Worm (Caenorhabditis elegans) whole organism, young adult: Measurements from ENCODE around the gene rpn-1.

ENCODE experiments used
- B0019.2 ChIP-seq: fragments of 200-800 bp; sonication (Bioruptor generic); conservative IDR thresholded peaks from 2 replicates; pipeline ENCODE4 v1.3.6; 2022; ENCODE audit warnings: missing genetic modification reagents, missing genetic modification characterization, missing compliant biosample characterization
- C17E4.6 ChIP-seq: fragments of 200-800 bp; sonication (Bioruptor generic); IDR thresholded peaks from 2 replicates; pipeline ENCODE4 v1.3.6; 2022; ENCODE audit warnings: missing genetic modification reagents, missing genetic modification characterization, missing compliant biosample characterization
- D2030.7 ChIP-seq: fragments of 200-800 bp; sonication (Bioruptor generic); IDR thresholded peaks from 2 replicates; pipeline ENCODE4 v1.3.6; 2022; ENCODE audit warnings: missing genetic modification reagents, missing genetic modification characterization, missing compliant biosample characterization
- F22D6.2 ChIP-seq: sonication (generic microtip); optimal IDR thresholded peaks from 2 replicates; lab custom pipeline; 2016; ENCODE audit warnings: mild to moderate bottlenecking, missing genetic modification characterization, missing compliant biosample characterization
- F33H1.4 ChIP-seq: fragments of 200-800 bp; sonication (Bioruptor generic); IDR thresholded peaks from 2 replicates; pipeline ENCODE4 v1.3.6; 2022; ENCODE audit warnings: missing genetic modification reagents, missing genetic modification characterization, missing compliant biosample characterization
- F37B4.10 ChIP-seq: fragments of 200-800 bp; sonication (Bioruptor generic); IDR thresholded peaks from 2 replicates; pipeline ENCODE4 v1.3.6; 2022; ENCODE audit warnings: missing genetic modification characterization, missing compliant biosample characterization
- F39B2.1 ChIP-seq: fragments of 200-800 bp; sonication (Bioruptor generic); IDR thresholded peaks from 2 replicates; pipeline ENCODE4 v1.3.6; 2022; ENCODE audit warnings: missing genetic modification reagents, missing genetic modification characterization, missing compliant biosample characterization
- F49E8.2 ChIP-seq: sonication (generic microtip); optimal IDR thresholded peaks from 3 replicates; lab custom pipeline; 2017; ENCODE audit warnings: missing genetic modification characterization, mild to moderate bottlenecking, missing compliant biosample characterization, antibody characterized with exemption, moderate library complexity; ENCODE audit not compliant: insufficient read depth
- K12H6.12 ChIP-seq: fragments of 200-800 bp; sonication (Bioruptor generic); optimal IDR thresholded peaks from 2 replicates; lab custom pipeline; 2018; ENCODE audit warnings: mild to moderate bottlenecking, missing genetic modification characterization, missing compliant biosample characterization
- Y53F4B.3 ChIP-seq: fragments of 200-800 bp; sonication (Bioruptor generic); IDR thresholded peaks from 2 replicates; pipeline ENCODE4 v1.3.6; 2022; ENCODE audit warnings: missing genetic modification reagents, missing genetic modification characterization, missing compliant biosample characterization
- Y53G8AR.9 ChIP-seq: fragments of 200-800 bp; sonication (Bioruptor generic); conservative IDR thresholded peaks from 2 replicates; pipeline ENCODE4 v1.3.6; 2022; ENCODE audit warnings: missing genetic modification reagents, missing genetic modification characterization, missing compliant biosample characterization
- Y56A3A.18 ChIP-seq: fragments of 200-800 bp; sonication (Bioruptor generic); IDR thresholded peaks from 2 replicates; pipeline ENCODE4 v1.3.6; 2022; ENCODE audit warnings: missing genetic modification reagents, missing genetic modification characterization, missing compliant biosample characterization
- Y67H2A.10 ChIP-seq: fragments of 200-800 bp; sonication (Bioruptor generic); conservative IDR thresholded peaks from 2 replicates; pipeline ENCODE4 v1.3.6; 2022; ENCODE audit warnings: missing genetic modification reagents, missing genetic modification characterization, missing compliant biosample characterization
- Y79H2A.3 ChIP-seq: fragments of 200-800 bp; sonication (Bioruptor generic); conservative IDR thresholded peaks from 2 replicates; pipeline ENCODE4 v1.3.6; 2022; ENCODE audit warnings: missing genetic modification reagents, missing genetic modification characterization, missing compliant biosample characterization
- Y95B8A.8 ChIP-seq: fragments of 200-800 bp; sonication (Bioruptor generic); IDR thresholded peaks from 2 replicates; pipeline ENCODE4 v1.3.6; 2022; ENCODE audit warnings: missing genetic modification reagents, missing genetic modification characterization, missing compliant biosample characterization
- akir-1 ChIP-seq: fragments of 200-800 bp; sonication (Bioruptor generic); optimal IDR thresholded peaks from 2 replicates; lab custom pipeline; 2018; ENCODE audit warnings: mild to moderate bottlenecking, missing genetic modification characterization, moderate library complexity, missing compliant biosample characterization
- ama-1 ChIP-seq, 3 experiments: fragments of 150-350 bp in 1 of 3; sonication (generic microtip) in 2 of 3; optimal IDR thresholded peaks; 2 replicates each; lab custom pipeline; 2014 to 2018; ENCODE audit warnings: missing biosample characterization in 2 of 3, missing genetic modification characterization in 2 of 3, missing genetic modification reagents in 2 of 3
- athp-1 ChIP-seq: sonication (generic microtip); optimal IDR thresholded peaks from 2 replicates; lab custom pipeline; 2017; ENCODE audit warnings: mild to moderate bottlenecking, missing genetic modification characterization, missing compliant biosample characterization
- attf-6 ChIP-seq: fragments of 200-800 bp; sonication (Bioruptor generic); IDR thresholded peaks from 2 replicates; pipeline ENCODE4 v1.3.6; 2022; ENCODE audit warnings: missing genetic modification reagents, missing genetic modification characterization, missing compliant biosample characterization
- cebp-1 ChIP-seq, 2 experiments: fragments of 200-800 bp in 1 of 2; sonication (Bioruptor generic) in 1 of 2; sonication (generic microtip) in 1 of 2; IDR thresholded peaks in 1 of 2; optimal IDR thresholded peaks in 1 of 2; 2 replicates each; pipeline versions ENCODE4 v1.3.6 to Lab custom; 2017 to 2022; ENCODE audit warnings: missing compliant biosample characterization in 2 of 2, missing genetic modification characterization in 2 of 2, mild to moderate bottlenecking in 1 of 2, missing genetic modification reagents in 1 of 2, moderate library complexity in 1 of 2
- ceh-40 ChIP-seq: fragments of 200-800 bp; sonication (Bioruptor generic); IDR thresholded peaks from 2 replicates; pipeline ENCODE4 v1.3.6; 2022; ENCODE audit warnings: missing genetic modification characterization, missing compliant biosample characterization
- ceh-58 ChIP-seq: fragments of 200-800 bp; sonication (Bioruptor generic); IDR thresholded peaks from 2 replicates; pipeline ENCODE4 v1.3.6; 2022; ENCODE audit warnings: missing genetic modification characterization, missing compliant biosample characterization
- chd-7 ChIP-seq: sonication (generic microtip); optimal IDR thresholded peaks from 2 replicates; lab custom pipeline; 2016; ENCODE audit warnings: mild to moderate bottlenecking, missing genetic modification characterization, moderate library complexity, missing compliant biosample characterization
- efl-1 ChIP-seq: fragments of 150-350 bp; optimal IDR thresholded peaks from 2 replicates; lab custom pipeline; 2014; ENCODE audit warnings: missing biosample characterization, missing genetic modification reagents, missing genetic modification characterization
- egl-44 ChIP-seq: fragments of 200-800 bp; sonication (Bioruptor generic); IDR thresholded peaks from 2 replicates; pipeline ENCODE4 v1.3.6; 2022; ENCODE audit warnings: missing genetic modification reagents, missing genetic modification characterization, missing compliant biosample characterization
- ekl-4 ChIP-seq: fragments of 200-800 bp; sonication (Bioruptor generic); IDR thresholded peaks from 2 replicates; pipeline ENCODE4 v1.3.6; 2022; ENCODE audit warnings: missing genetic modification reagents, missing genetic modification characterization, missing compliant biosample characterization
- gei-17 ChIP-seq: fragments of 200-800 bp; sonication (Bioruptor generic); optimal IDR thresholded peaks from 2 replicates; lab custom pipeline; 2018; ENCODE audit warnings: mild to moderate bottlenecking, missing genetic modification characterization, missing compliant biosample characterization
- hsf-1 ChIP-seq: fragments of 200-800 bp; sonication (Bioruptor generic); IDR thresholded peaks from 2 replicates; pipeline ENCODE4 v1.3.6; 2022; ENCODE audit warnings: missing genetic modification reagents, missing genetic modification characterization, missing compliant biosample characterization
- lin-26 ChIP-seq: fragments of 200-800 bp; sonication (Bioruptor generic); IDR thresholded peaks from 2 replicates; pipeline ENCODE4 v1.3.6; 2022; ENCODE audit warnings: missing genetic modification reagents, missing genetic modification characterization, missing compliant biosample characterization
- lin-54 ChIP-seq: fragments of 200-800 bp; sonication (Bioruptor generic); optimal IDR thresholded peaks from 2 replicates; lab custom pipeline; 2018; ENCODE audit warnings: mild to moderate bottlenecking, missing genetic modification characterization, missing compliant biosample characterization
- lsl-1 ChIP-seq: fragments of 200-800 bp; sonication (Bioruptor generic); optimal IDR thresholded peaks from 2 replicates; lab custom pipeline; 2018; ENCODE audit warnings: mild to moderate bottlenecking, missing genetic modification characterization, moderate library complexity, missing compliant biosample characterization
- madf-3 ChIP-seq: fragments of 200-800 bp; sonication (Bioruptor generic); IDR thresholded peaks from 2 replicates; pipeline ENCODE4 v1.3.6; 2022; ENCODE audit warnings: missing genetic modification reagents, missing genetic modification characterization, missing compliant biosample characterization
- madf-6 ChIP-seq: fragments of 200-800 bp; sonication (Bioruptor generic); IDR thresholded peaks from 2 replicates; pipeline ENCODE4 v1.3.6; 2022; ENCODE audit warnings: missing genetic modification reagents, missing genetic modification characterization, missing compliant biosample characterization
- madf-8 ChIP-seq: fragments of 200-800 bp; sonication (Bioruptor generic); conservative IDR thresholded peaks from 2 replicates; pipeline ENCODE4 v1.3.6; 2022; ENCODE audit warnings: missing genetic modification reagents, missing genetic modification characterization, missing compliant biosample characterization
- mxl-1 ChIP-seq: sonication (generic microtip); optimal IDR thresholded peaks from 2 replicates; lab custom pipeline; 2016; ENCODE audit warnings: missing genetic modification characterization, missing compliant biosample characterization
- nfya-2 ChIP-seq: fragments of 200-800 bp; sonication (Bioruptor generic); IDR thresholded peaks from 2 replicates; pipeline ENCODE4 v1.3.6; 2022; ENCODE audit warnings: missing genetic modification reagents, missing genetic modification characterization, missing compliant biosample characterization
- nhr-80 ChIP-seq: sonication (generic microtip); optimal IDR thresholded peaks from 2 replicates; lab custom pipeline; 2016; ENCODE audit warnings: missing genetic modification characterization, missing compliant biosample characterization
- nhr-90 ChIP-seq: sonication (generic microtip); optimal IDR thresholded peaks from 2 replicates; lab custom pipeline; 2016; ENCODE audit warnings: missing genotype, mild to moderate bottlenecking, missing genetic modification characterization, missing compliant biosample characterization
- pbrm-1 ChIP-seq: fragments of 200-800 bp; sonication (Bioruptor generic); IDR thresholded peaks from 2 replicates; pipeline ENCODE4 v1.3.6; 2022; ENCODE audit warnings: missing genetic modification reagents, missing genetic modification characterization, missing compliant biosample characterization
- rcor-1 ChIP-seq: fragments of 200-800 bp; sonication (Bioruptor generic); IDR thresholded peaks from 2 replicates; pipeline ENCODE4 v1.3.6; 2022; ENCODE audit warnings: missing genetic modification reagents, missing genetic modification characterization, missing compliant biosample characterization
- repo-1 ChIP-seq: sonication (generic microtip); optimal IDR thresholded peaks from 2 replicates; lab custom pipeline; 2017; ENCODE audit warnings: mild to moderate bottlenecking, missing genetic modification characterization, missing compliant biosample characterization
- snpc-1.1 ChIP-seq: sonication (generic microtip); optimal IDR thresholded peaks from 2 replicates; lab custom pipeline; 2017; ENCODE audit warnings: missing genetic modification characterization, mild to moderate bottlenecking, missing compliant biosample characterization, antibody characterized with exemption, moderate library complexity, missing genotype, missing genetic modification reagents; ENCODE audit not compliant: insufficient read depth
- snpc-4 ChIP-seq, 5 experiments: fragments of 150-350 bp in 1 of 5; sonication (generic microtip) in 4 of 5; optimal IDR thresholded peaks; 2 replicates each; lab custom pipeline; 2014 to 2018; ENCODE audit warnings: missing genetic modification characterization in 5 of 5, missing biosample characterization in 3 of 5, antibody characterized with exemption in 2 of 5, mild to moderate bottlenecking in 2 of 5, missing compliant biosample characterization in 2 of 5, missing genotype in 2 of 5, moderate library complexity in 2 of 5, missing genetic modification reagents in 1 of 5
- tbp1 ChIP-seq: fragments of 200-800 bp; sonication (Bioruptor generic); optimal IDR thresholded peaks from 2 replicates; lab custom pipeline; 2018; ENCODE audit warnings: mild to moderate bottlenecking, missing genetic modification characterization, missing compliant biosample characterization
- unc-130 ChIP-seq: sonication (generic microtip); optimal IDR thresholded peaks from 2 replicates; lab custom pipeline; 2016; ENCODE audit warnings: missing genetic modification reagents, missing genetic modification characterization, missing compliant biosample characterization
- ztf-6 ChIP-seq: fragments of 200-800 bp; sonication (Bioruptor generic); IDR thresholded peaks from 2 replicates; pipeline ENCODE4 v1.3.6; 2022; ENCODE audit warnings: missing genetic modification reagents, missing genetic modification characterization, missing compliant biosample characterization

rpn-1 gene

DNA sequence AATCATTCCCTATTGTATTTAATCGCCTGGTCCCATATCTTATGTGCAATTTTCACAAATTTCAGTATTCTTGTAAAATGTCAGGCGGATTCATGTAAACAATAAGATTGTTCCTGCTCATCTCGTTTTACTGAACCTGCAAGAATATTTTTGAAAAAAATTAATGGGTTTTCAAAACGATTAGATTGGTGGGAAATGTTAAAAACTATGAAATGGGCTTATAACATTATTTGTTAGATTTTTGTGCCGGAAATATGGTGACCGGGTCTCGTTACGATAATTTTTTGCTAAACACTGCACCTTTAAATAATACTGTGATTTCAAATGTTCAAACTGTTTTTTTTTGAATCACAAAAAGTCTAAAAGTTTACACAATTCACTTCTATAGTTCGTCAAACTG is 4.3 kb downstream of the rpn-1 start:
- TF ChIP-seq lin-54 (GFP tag; lab: Kevin White, UChicago), result peak; percentile 64
- no peak for TF ChIP-seq madf-3 (GFP tag; lab: Robert Waterston, UW)
- TF ChIP-seq repo-1 (tag; lab: Kevin White, UChicago), result peak; percentile 8
- no peak for TF ChIP-seq mxl-1 (tag; lab: Kevin White, UChicago)
- 0 out of 2 replicates have a peak, but pooled peaks have one; percentile 21 for TF ChIP-seq hsf-1 (GFP tag; lab: Robert Waterston, UW)
- 0 out of 2 replicates have a peak, but pooled peaks have one; percentile 56 for TF ChIP-seq ceh-58 (GFP tag; lab: Robert Waterston, UW)
- TF ChIP-seq F37B4.10 (GFP tag; lab: Robert Waterston, UW), result no peak
- peak; percentile 20 for TF ChIP-seq snpc-1.1 (tag; lab: Kevin White, UChicago)
- peak; percentile 76; the same call in 1 of the 2 replicates for TF ChIP-seq Y95B8A.8
- TF ChIP-seq Y67H2A.10 (GFP tag; lab: Robert Waterston, UW), result no peak
- no peak for TF ChIP-seq chd-7 (tag; lab: Kevin White, UChicago)
- TF ChIP-seq Y53F4B.3 (GFP tag; lab: Robert Waterston, UW), result 0 out of 2 replicates have a peak, but pooled peaks have one; percentile 39
- TF ChIP-seq F39B2.1 (GFP tag; lab: Robert Waterston, UW), result peak; percentile 77; the same call in 1 of the 2 replicates
- peak; percentile 64; the same call in 1 of the 2 replicates for TF ChIP-seq madf-6 (GFP tag; lab: Robert Waterston, UW)
- peak; percentile 34 for TF ChIP-seq unc-130 (GFP tag; lab: Kevin White, UChicago)
- TF ChIP-seq F49E8.2, result peak; percentile 18
- TF ChIP-seq Y53G8AR.9, result 0 out of 2 replicates have a peak, but pooled peaks have one; percentile 62
- no peak for TF ChIP-seq ceh-40 (GFP tag; lab: Robert Waterston, UW)
- peak; percentile 13 for TF ChIP-seq tbp1 (GFP tag; lab: Kevin White, UChicago)
- TF ChIP-seq nhr-80, result no peak
- TF ChIP-seq Y79H2A.3 (GFP tag; lab: Robert Waterston, UW), result peak; percentile 77
- TF ChIP-seq snpc-4 (GFP tag; optimal IDR thresholded peaks at IDR 0.05; lab: Kevin White, UChicago), result no peak
- TF ChIP-seq snpc-4 (tag; optimal IDR thresholded peaks at IDR 0.05; lab: Kevin White, UChicago), result peak in 1 of 4 experiments; percentile 59
- peak; percentile 41 for TF ChIP-seq F33H1.4 (GFP tag; lab: Robert Waterston, UW)
- TF ChIP-seq ama-1 (optimal IDR thresholded peaks at IDR 0.05; lab: Kevin White, UChicago), result no peak
- peak in 1 of 2 experiments; percentile 81 for TF ChIP-seq ama-1 (GFP tag; optimal IDR thresholded peaks at IDR 0.05; lab: Kevin White, UChicago)
- TF ChIP-seq lin-26, result 0 out of 2 replicates have a peak, but pooled peaks have one; percentile 47
- no peak for TF ChIP-seq F22D6.2 (tag; lab: Kevin White, UChicago)
- no peak for TF ChIP-seq efl-1 (GFP tag; lab: Kevin White, UChicago)
- peak; percentile 19 for TF ChIP-seq athp-1
- TF ChIP-seq D2030.7 (GFP tag; lab: Robert Waterston, UW), result peak; percentile 46
- TF ChIP-seq B0019.2 (GFP tag; lab: Robert Waterston, UW), result peak; percentile 43; the same call in 1 of the 2 replicates
- TF ChIP-seq cebp-1 (GFP tag; IDR thresholded peaks at IDR 0.05; lab: Robert Waterston, UW), result no peak
- peak; percentile 20 for TF ChIP-seq cebp-1 (tag; optimal IDR thresholded peaks at IDR 0.05; lab: Kevin White, UChicago)
- TF ChIP-seq gei-17 (GFP tag; lab: Kevin White, UChicago), result no peak
- peak; percentile 41; the same call in 1 of the 2 replicates for TF ChIP-seq ekl-4 (GFP tag; lab: Robert Waterston, UW)
- peak; percentile 47 for TF ChIP-seq madf-8 (GFP tag; lab: Robert Waterston, UW)
- TF ChIP-seq attf-6 (GFP tag; lab: Robert Waterston, UW), result peak; percentile 65
- TF ChIP-seq lsl-1 (GFP tag; lab: Kevin White, UChicago), result peak; percentile 30
- TF ChIP-seq K12H6.12 (tag; lab: Kevin White, UChicago), result no peak
- TF ChIP-seq ztf-6 (GFP tag; lab: Robert Waterston, UW), result no peak
- 0 out of 2 replicates have a peak, but pooled peaks have one; percentile 38 for TF ChIP-seq Y56A3A.18 (GFP tag; lab: Robert Waterston, UW)
- 0 out of 2 replicates have a peak, but pooled peaks have one; percentile 31 for TF ChIP-seq egl-44 (GFP tag; lab: Robert Waterston, UW)
- TF ChIP-seq pbrm-1 (GFP tag; lab: Robert Waterston, UW), result 0 out of 2 replicates have a peak, but pooled peaks have one; percentile 25
- TF ChIP-seq C17E4.6 (GFP tag; lab: Robert Waterston, UW), result 0 out of 2 replicates have a peak, but pooled peaks have one; percentile 33
- TF ChIP-seq akir-1 (GFP tag; lab: Kevin White, UChicago), result no peak
- TF ChIP-seq rcor-1 (GFP tag; lab: Robert Waterston, UW), result peak; percentile 49
- TF ChIP-seq nhr-90, result no peak
- TF ChIP-seq nfya-2 (GFP tag; lab: Robert Waterston, UW), result 0 out of 2 replicates have a peak, but pooled peaks have one; percentile 5
